Worm (Caenorhabditis elegans) whole organism, L1 larva: ENCODE measurements around the gene air-1.

Experiments used
- C04F5.9 ChIP-seq: sonication (generic microtip); optimal IDR thresholded peaks from 2 replicates; lab custom pipeline; 2016; ENCODE audit warnings: missing genetic modification characterization, missing compliant biosample characterization
- C16A3.4 ChIP-seq: fragments of 150-350 bp; optimal IDR thresholded peaks from 2 replicates; lab custom pipeline; 2014; ENCODE audit warnings: missing biosample characterization, missing genetic modification characterization
- C34B4.2 ChIP-seq: sonication (generic microtip); optimal IDR thresholded peaks from 2 replicates; lab custom pipeline; 2017; ENCODE audit warnings: mild to moderate bottlenecking, missing genetic modification characterization, missing compliant biosample characterization
- F16B12.6 ChIP-seq: fragments of 150-350 bp; optimal IDR thresholded peaks from 2 replicates; lab custom pipeline; 2014; ENCODE audit warnings: missing biosample characterization, missing genetic modification characterization
- blmp-1 ChIP-seq: fragments of 150-350 bp; optimal IDR thresholded peaks from 2 replicates; lab custom pipeline; 2014; ENCODE audit warnings: missing biosample characterization, missing genetic modification characterization
- ceh-8 ChIP-seq: fragments of 200-800 bp; sonication (Bioruptor generic); optimal IDR thresholded peaks from 2 replicates; lab custom pipeline; 2018; ENCODE audit warnings: mild to moderate bottlenecking, missing genetic modification characterization, moderate library complexity, missing compliant biosample characterization
- ceh-82 ChIP-seq, 3 experiments: fragments of 150-350 bp in 1 of 3; sonication (generic microtip) in 2 of 3; optimal IDR thresholded peaks; 2 replicates each; lab custom pipeline; 2014 to 2017; ENCODE audit warnings: missing biosample characterization in 3 of 3, missing genetic modification characterization in 3 of 3
- ceh-88 ChIP-seq: fragments of 200-800 bp; sonication (Bioruptor generic); IDR thresholded peaks from 2 replicates; pipeline ENCODE4 v1.3.6; 2022; ENCODE audit warnings: missing genetic modification characterization, missing compliant biosample characterization
- ces-1 ChIP-seq: fragments of 150-350 bp; optimal IDR thresholded peaks from 2 replicates; lab custom pipeline; 2014; ENCODE audit warnings: missing biosample characterization, missing genetic modification reagents, missing genetic modification characterization
- dpl-1 ChIP-seq, 3 experiments: fragments of 150-350 bp in 2 of 3; sonication (generic microtip) in 1 of 3; optimal IDR thresholded peaks; 2 replicates each; lab custom pipeline; 2014 to 2017; ENCODE audit warnings: missing biosample characterization in 3 of 3, missing genetic modification characterization in 3 of 3, missing genetic modification reagents in 3 of 3
- efl-1 ChIP-seq, 4 experiments: fragments of 150-350 bp; optimal IDR thresholded peaks in 3 of 4; peaks in 1 of 4; 1 replicate in 1 of 4; 2 replicates in 3 of 4; lab custom pipeline; 2014; ENCODE audit warnings: missing biosample characterization in 2 of 4, missing genetic modification characterization in 2 of 4, missing genetic modification reagents in 2 of 4
- elt-3 ChIP-seq, 6 experiments: fragments of 150-350 bp in 1 of 6; sonication (generic microtip); optimal IDR thresholded peaks; 2 replicates each; lab custom pipeline; 2017 to 2018; ENCODE audit warnings: missing biosample characterization in 6 of 6, missing genetic modification characterization in 6 of 6, inconsistent platforms in 1 of 6
- ets-5 ChIP-seq: fragments of 200-800 bp; sonication (Bioruptor generic); IDR thresholded peaks from 2 replicates; pipeline ENCODE4 v1.3.6; 2022; ENCODE audit warnings: missing genetic modification characterization, missing compliant biosample characterization
- fkh-4 ChIP-seq: sonication (generic microtip); optimal IDR thresholded peaks from 2 replicates; lab custom pipeline; 2016; ENCODE audit warnings: missing compliant biosample characterization, missing genetic modification characterization, borderline replicate concordance
- fkh-8 ChIP-seq: sonication (generic microtip); optimal IDR thresholded peaks from 2 replicates; lab custom pipeline; 2016; ENCODE audit warnings: mild to moderate bottlenecking, missing genetic modification characterization, missing compliant biosample characterization
- fos-1 ChIP-seq: fragments of 150-350 bp; optimal IDR thresholded peaks from 2 replicates; lab custom pipeline; 2014; ENCODE audit warnings: missing biosample characterization, missing genetic modification characterization
- grh-1 ChIP-seq: fragments of 200-800 bp; sonication (Bioruptor generic); IDR thresholded peaks from 2 replicates; pipeline ENCODE4 v1.3.6; 2022; ENCODE audit warnings: missing genetic modification reagents, missing genetic modification characterization, missing compliant biosample characterization
- hlh-17 ChIP-seq: fragments of 200-800 bp; sonication (Bioruptor generic); optimal IDR thresholded peaks from 2 replicates; lab custom pipeline; 2018; ENCODE audit warnings: missing genetic modification characterization, mild to moderate bottlenecking, missing compliant biosample characterization, moderate library complexity, borderline replicate concordance
- hlh-4 ChIP-seq: sonication (generic microtip); optimal IDR thresholded peaks from 2 replicates; lab custom pipeline; 2016; ENCODE audit warnings: mild to moderate bottlenecking, missing genetic modification characterization, missing compliant biosample characterization
- hpl-2 ChIP-seq: fragments of 150-350 bp; optimal IDR thresholded peaks from 2 replicates; lab custom pipeline; 2014; ENCODE audit warnings: missing biosample characterization, missing genetic modification reagents, missing genetic modification characterization
- irx-1 ChIP-seq: sonication (generic microtip); optimal IDR thresholded peaks from 2 replicates; lab custom pipeline; 2016; ENCODE audit warnings: missing genetic modification characterization, missing compliant biosample characterization
- isw-1 ChIP-seq: fragments of 200-800 bp; sonication (Bioruptor generic); IDR thresholded peaks from 2 replicates; pipeline ENCODE4 v1.3.6; 2022; ENCODE audit warnings: missing genetic modification characterization, missing compliant biosample characterization
- lin-13 ChIP-seq: fragments of 150-350 bp; optimal IDR thresholded peaks from 2 replicates; lab custom pipeline; 2014; ENCODE audit warnings: missing biosample characterization, missing genetic modification reagents, missing genetic modification characterization
- lin-14 ChIP-seq: fragments of 200-800 bp; sonication (Bioruptor generic); optimal IDR thresholded peaks from 2 replicates; lab custom pipeline; 2018; ENCODE audit warnings: mild to moderate bottlenecking, missing genetic modification characterization, moderate library complexity, missing compliant biosample characterization
- lin-35 ChIP-seq, 2 experiments: fragments of 150-350 bp; optimal IDR thresholded peaks; 2 replicates each; lab custom pipeline; 2014; ENCODE audit warnings: missing biosample characterization in 2 of 2, missing genetic modification characterization in 2 of 2, missing genetic modification reagents in 2 of 2
- lsy-2 ChIP-seq, 2 experiments: fragments of 150-350 bp; optimal IDR thresholded peaks; 2 replicates each; lab custom pipeline; 2014; ENCODE audit warnings: missing biosample characterization in 2 of 2, missing genetic modification characterization in 2 of 2
- mab-9 ChIP-seq: fragments of 200-800 bp; sonication (Bioruptor generic); IDR thresholded peaks from 2 replicates; pipeline ENCODE4 v1.3.6; 2022; ENCODE audit warnings: missing genetic modification reagents, missing genetic modification characterization, missing compliant biosample characterization
- mef-2 ChIP-seq: fragments of 150-350 bp; optimal IDR thresholded peaks from 2 replicates; lab custom pipeline; 2014; ENCODE audit warnings: missing biosample characterization, missing genetic modification characterization
- mep-1 ChIP-seq: fragments of 150-350 bp; optimal IDR thresholded peaks from 2 replicates; lab custom pipeline; 2014; ENCODE audit warnings: missing biosample characterization, missing genetic modification characterization
- nhr-11 ChIP-seq: fragments of 150-350 bp; optimal IDR thresholded peaks from 2 replicates; lab custom pipeline; 2014; ENCODE audit warnings: missing biosample characterization, missing genetic modification characterization
- nhr-12 ChIP-seq: sonication (generic microtip); optimal IDR thresholded peaks from 2 replicates; lab custom pipeline; 2017; ENCODE audit warnings: missing biosample characterization, missing genetic modification characterization
- nhr-19 ChIP-seq: fragments of 200-800 bp; sonication (Bioruptor generic); conservative IDR thresholded peaks from 2 replicates; pipeline ENCODE4 v1.3.6; 2022; ENCODE audit warnings: missing genetic modification characterization, missing compliant biosample characterization
- nhr-20 ChIP-seq: sonication (generic microtip); optimal IDR thresholded peaks from 2 replicates; lab custom pipeline; 2016; ENCODE audit warnings: mild to moderate bottlenecking, missing genetic modification characterization, missing compliant biosample characterization
- nhr-28 ChIP-seq: fragments of 150-350 bp; optimal IDR thresholded peaks from 2 replicates; lab custom pipeline; 2014; ENCODE audit warnings: missing biosample characterization, missing genetic modification characterization
- nhr-47 ChIP-seq: sonication (generic microtip); optimal IDR thresholded peaks from 2 replicates; lab custom pipeline; 2016; ENCODE audit warnings: mild to moderate bottlenecking, missing genetic modification characterization, moderate library complexity, missing compliant biosample characterization
- nhr-71 ChIP-seq: sonication (generic microtip); optimal IDR thresholded peaks from 2 replicates; lab custom pipeline; 2016; ENCODE audit warnings: mild to moderate bottlenecking, missing genetic modification characterization, moderate library complexity, missing compliant biosample characterization
- nhr-76 ChIP-seq: sonication (generic microtip); optimal IDR thresholded peaks from 2 replicates; lab custom pipeline; 2017; ENCODE audit warnings: missing biosample characterization, missing genetic modification characterization
- nhr-77 ChIP-seq: fragments of 150-350 bp; optimal IDR thresholded peaks from 2 replicates; lab custom pipeline; 2014; ENCODE audit warnings: missing biosample characterization, missing genetic modification characterization
- nhr-84 ChIP-seq: sonication (generic microtip); optimal IDR thresholded peaks from 2 replicates; lab custom pipeline; 2017; ENCODE audit warnings: missing biosample characterization, missing genetic modification characterization
- nhr-85 ChIP-seq: sonication (generic microtip); peaks from one replicate; lab custom pipeline; 2016; ENCODE audit warnings: missing genetic modification characterization, inconsistent platforms, missing compliant biosample characterization
- nhr-90 ChIP-seq: sonication (generic microtip); optimal IDR thresholded peaks from 2 replicates; lab custom pipeline; 2016; ENCODE audit warnings: mild to moderate bottlenecking, missing genetic modification characterization, missing compliant biosample characterization; ENCODE audit not compliant: poor library complexity
- pqm-1 ChIP-seq: sonication (generic microtip); optimal IDR thresholded peaks from 3 replicates; lab custom pipeline; 2017; ENCODE audit warnings: missing biosample characterization, missing genetic modification characterization
- skn-1 ChIP-seq: fragments of 150-350 bp; optimal IDR thresholded peaks from 2 replicates; lab custom pipeline; 2014; ENCODE audit warnings: missing biosample characterization, missing genetic modification characterization
- snpc-4 ChIP-seq: fragments of 150-350 bp; optimal IDR thresholded peaks from 2 replicates; lab custom pipeline; 2014; ENCODE audit warnings: missing biosample characterization, missing genetic modification characterization
- snu-23 ChIP-seq: sonication (generic microtip); optimal IDR thresholded peaks from 2 replicates; lab custom pipeline; 2016; ENCODE audit warnings: missing genetic modification characterization, missing compliant biosample characterization
- sox-4 ChIP-seq: sonication (generic microtip); optimal IDR thresholded peaks from 2 replicates; lab custom pipeline; 2016; ENCODE audit warnings: missing genetic modification characterization, missing compliant biosample characterization
- swsn-7 ChIP-seq: sonication (generic microtip); optimal IDR thresholded peaks from 2 replicates; lab custom pipeline; 2016; ENCODE audit warnings: missing genetic modification characterization, missing compliant biosample characterization
- tlp-1 ChIP-seq: fragments of 150-350 bp; optimal IDR thresholded peaks from 2 replicates; lab custom pipeline; 2014; ENCODE audit warnings: missing biosample characterization, missing genetic modification characterization
- unc-130 ChIP-seq: fragments of 150-350 bp; optimal IDR thresholded peaks from 2 replicates; lab custom pipeline; 2017; ENCODE audit warnings: missing biosample characterization, missing genetic modification characterization, inconsistent platforms
- unc-30 ChIP-seq: sonication (generic microtip); optimal IDR thresholded peaks from 2 replicates; lab custom pipeline; 2017; ENCODE audit warnings: missing biosample characterization, missing genetic modification characterization
- unc-62 ChIP-seq: fragments of 150-350 bp; optimal IDR thresholded peaks from 2 replicates; lab custom pipeline; 2014; ENCODE audit warnings: missing biosample characterization, missing genetic modification reagents, missing genetic modification characterization
- unc-98 ChIP-seq: fragments of 200-800 bp; sonication (Bioruptor generic); IDR thresholded peaks from 2 replicates; pipeline ENCODE4 v1.3.6; 2022; ENCODE audit warnings: missing genetic modification characterization, missing compliant biosample characterization
- ztf-11 ChIP-seq, 2 experiments: sonication (generic microtip); optimal IDR thresholded peaks; 2 replicates each; lab custom pipeline; 2016 to 2017; ENCODE audit warnings: missing genetic modification characterization in 2 of 2, missing biosample characterization in 1 of 2, missing compliant biosample characterization in 1 of 2

air-1 gene

ce11 chrV:8235331-8235730 lies 14.0 kb downstream of the air-1 start:
- no peak for TF ChIP-seq F16B12.6 (tag; lab: Kevin White, UChicago)
- TF ChIP-seq lin-35 (GFP tag; optimal IDR thresholded peaks at IDR 0.05; lab: Kevin White, UChicago): peak; percentile 16 to 77
- no peak for TF ChIP-seq pqm-1 (tag; lab: Kevin White, UChicago)
- TF ChIP-seq nhr-28 (tag; lab: Kevin White, UChicago): no peak
- no peak for TF ChIP-seq nhr-84 (tag; lab: Kevin White, UChicago)
- no peak for TF ChIP-seq ces-1 (GFP tag; lab: Kevin White, UChicago)
- TF ChIP-seq snu-23: peak; percentile 63
- TF ChIP-seq C16A3.4 (tag; lab: Kevin White, UChicago): peak; percentile 46
- TF ChIP-seq nhr-11 (tag; lab: Kevin White, UChicago): no peak
- peak; percentile 60 for TF ChIP-seq mep-1
- TF ChIP-seq lin-13 (GFP tag; lab: Kevin White, UChicago): peak; percentile 21
- no peak for TF ChIP-seq ceh-8 (GFP tag; lab: Kevin White, UChicago)
- TF ChIP-seq snpc-4: peak; percentile 65
- TF ChIP-seq lsy-2 (tag; optimal IDR thresholded peaks at IDR 0.05; lab: Kevin White, UChicago): peak in 1 of 2 experiments; percentile 52
- peak; percentile 48 for TF ChIP-seq nhr-20
- no peak for TF ChIP-seq hlh-4 (tag; lab: Kevin White, UChicago)
- no peak for TF ChIP-seq ets-5
- no peak for TF ChIP-seq unc-30 (tag; lab: Kevin White, UChicago)
- no peak for TF ChIP-seq unc-98 (GFP tag; lab: Robert Waterston, UW)
- no peak for TF ChIP-seq tlp-1 (tag; lab: Kevin White, UChicago)
- TF ChIP-seq unc-62 (GFP tag; lab: Kevin White, UChicago): no peak
- TF ChIP-seq isw-1 (GFP tag; lab: Robert Waterston, UW): no peak
- no peak for TF ChIP-seq ztf-11 (tag; optimal IDR thresholded peaks at IDR 0.05; lab: Kevin White, UChicago)
- no peak for TF ChIP-seq mef-2 (tag; lab: Kevin White, UChicago)
- TF ChIP-seq nhr-12: no peak
- TF ChIP-seq nhr-76 (tag; lab: Kevin White, UChicago): no peak
- TF ChIP-seq nhr-71: peak; percentile 49
- no peak for TF ChIP-seq sox-4
- TF ChIP-seq elt-3 (tag; optimal IDR thresholded peaks at IDR 0.05; lab: Kevin White, UChicago): peak in 3 of 6 experiments; percentile 0 to 42 (median 20)
- TF ChIP-seq nhr-19 (GFP tag; lab: Robert Waterston, UW): no peak
- no peak for TF ChIP-seq C04F5.9 (tag; lab: Kevin White, UChicago)
- no peak for TF ChIP-seq irx-1 (tag; lab: Kevin White, UChicago)
- TF ChIP-seq fkh-8 (tag; lab: Kevin White, UChicago): no peak
- peak; percentile 47 for TF ChIP-seq nhr-77 (tag; lab: Kevin White, UChicago)
- peak; percentile 29 to 32 for TF ChIP-seq efl-1 (optimal IDR thresholded peaks at IDR 0.05; lab: Kevin White, UChicago)
- peak; percentile 19 to 71 for TF ChIP-seq efl-1 (GFP tag; optimal IDR thresholded peaks at IDR 0.05 in 1 of 2; lab: Kevin White, UChicago)
- TF ChIP-seq lin-14: no peak
- TF ChIP-seq fkh-4: no peak
- TF ChIP-seq unc-130 (tag; lab: Kevin White, UChicago): no peak
- TF ChIP-seq blmp-1 (tag; lab: Kevin White, UChicago): peak; percentile 38
- TF ChIP-seq fos-1 (tag; lab: Kevin White, UChicago): no peak
- peak; percentile 20 for TF ChIP-seq swsn-7 (tag; lab: Kevin White, UChicago)
- peak in 2 of 3 experiments; percentile 24 to 40 for TF ChIP-seq dpl-1 (GFP tag; optimal IDR thresholded peaks at IDR 0.05; lab: Kevin White, UChicago)
- TF ChIP-seq C34B4.2: no peak
- peak; percentile 44 for TF ChIP-seq nhr-90 (tag; lab: Kevin White, UChicago)
- no peak for TF ChIP-seq grh-1 (GFP tag; lab: Robert Waterston, UW)
- peak in 1 of 3 experiments; percentile 23 for TF ChIP-seq ceh-82 (tag; optimal IDR thresholded peaks at IDR 0.05; lab: Kevin White, UChicago)
- peak; percentile 24 for TF ChIP-seq nhr-47 (tag; lab: Kevin White, UChicago)
- peak; percentile 69 for TF ChIP-seq nhr-85 (tag; lab: Kevin White, UChicago)
- TF ChIP-seq ceh-88 (GFP tag; lab: Robert Waterston, UW): no peak
- peak; percentile 47 for TF ChIP-seq skn-1 (tag; lab: Kevin White, UChicago)
- no peak for TF ChIP-seq hpl-2 (GFP tag; lab: Kevin White, UChicago)
- no peak for TF ChIP-seq mab-9 (GFP tag; lab: Robert Waterston, UW)
- no peak for TF ChIP-seq hlh-17 (GFP tag; lab: Kevin White, UChicago)
